Worm (Caenorhabditis elegans): ENCODE measurements around the gene Y76B12C.6.

ce11 chrIV:1964057-1964456 is 17.1 kb upstream of the Y76B12C.6 start:
- no peak for TF ChIP-seq elt-1 (tag; optimal IDR thresholded peaks at IDR 0.05; ENCODE audit: borderline replicate concordance, insufficient read depth)
- TF ChIP-seq ceh-83 (GFP tag; optimal IDR thresholded peaks at IDR 0.05): no peak
- TF ChIP-seq nhr-237 (tag; optimal IDR thresholded peaks at IDR 0.05): no peak
- no peak for TF ChIP-seq pha-4 (tag; optimal IDR thresholded peaks at IDR 0.05)
- no peak for TF ChIP-seq unc-62 (GFP tag; optimal IDR thresholded peaks at IDR 0.05)
- no peak for TF ChIP-seq snpc-4 (tag; optimal IDR thresholded peaks at IDR 0.05)
- TF ChIP-seq hlh-1 (tag; optimal IDR thresholded peaks at IDR 0.05): no peak
- no peak for TF ChIP-seq mab-5 (tag; optimal IDR thresholded peaks at IDR 0.05)
- TF ChIP-seq unc-39 (tag; optimal IDR thresholded peaks at IDR 0.05): no peak
- no peak for TF ChIP-seq ceh-43 (GFP tag; optimal IDR thresholded peaks at IDR 0.05)
- no peak for TF ChIP-seq blmp-1 (tag; optimal IDR thresholded peaks at IDR 0.05)
- no peak for TF ChIP-seq nhr-28 (tag; optimal IDR thresholded peaks at IDR 0.05)
- TF ChIP-seq elt-3 (tag; optimal IDR thresholded peaks at IDR 0.05): no peak
- no peak for TF ChIP-seq sptf-1 (tag; optimal IDR thresholded peaks at IDR 0.05)
